Fruit fly (Drosophila melanogaster) whole organism, embryonic: ENCODE results near the gene Cpr11A.

Experiments
- Atf-2 ChIP-seq: fragments of 200-800 bp; sonication (Bioruptor generic); optimal IDR thresholded peaks from 2 replicates; lab custom pipeline; 2016; ENCODE audit warnings: missing biosample characterization, missing genetic modification characterization
- B-H1 ChIP-seq: fragments of 200-800 bp; sonication (Bioruptor generic); IDR thresholded peaks from 3 replicates; pipeline ENCODE4 v1.3.6; 2022; ENCODE audit warnings: missing biosample characterization, missing genetic modification characterization
- Bdp1 ChIP-seq: fragments of 200-800 bp; sonication (Bioruptor generic); optimal IDR thresholded peaks from 3 replicates; lab custom pipeline; 2016; ENCODE audit warnings: missing biosample characterization, missing genetic modification characterization
- Bgb ChIP-seq: fragments of 200-800 bp; sonication (Bioruptor generic); IDR thresholded peaks from 2 replicates; pipeline ENCODE4 v1.3.6; 2022; ENCODE audit warnings: missing biosample characterization, missing genetic modification characterization; ENCODE audit not compliant: partially characterized antibody
- Blimp-1 ChIP-seq: fragments of 200-800 bp; sonication (Bioruptor generic); optimal IDR thresholded peaks from 3 replicates; lab custom pipeline; 2018; ENCODE audit warnings: missing biosample characterization, missing genetic modification characterization, mild to moderate bottlenecking, moderate library complexity, missing genetic modification reagents
- CG10147 ChIP-seq: fragments of 200-800 bp; sonication (Bioruptor generic); optimal IDR thresholded peaks from 2 replicates; lab custom pipeline; 2019; ENCODE audit warnings: missing biosample characterization, mild to moderate bottlenecking, missing genetic modification characterization, moderate library complexity
- CG10209 ChIP-seq: fragments of 200-800 bp; sonication (Bioruptor generic); optimal IDR thresholded peaks from 3 replicates; lab custom pipeline; 2017; ENCODE audit warnings: missing biosample characterization, mild to moderate bottlenecking, missing genetic modification characterization, missing genetic modification reagents
- CG10321 ChIP-seq: fragments of 200-800 bp; sonication (Bioruptor generic); IDR thresholded peaks from 2 replicates; pipeline ENCODE4 v1.3.6; 2022; ENCODE audit warnings: missing biosample characterization, missing genetic modification characterization
- CG10462 ChIP-seq: fragments of 200-800 bp; sonication (Bioruptor generic); optimal IDR thresholded peaks from 2 replicates; lab custom pipeline; 2016; ENCODE audit warnings: missing biosample characterization, missing genetic modification characterization
- CG12155 ChIP-seq: fragments of 200-800 bp; sonication (Bioruptor generic); optimal IDR thresholded peaks from 3 replicates; lab custom pipeline; 2016; ENCODE audit warnings: missing biosample characterization, missing genetic modification characterization
- CG12299 ChIP-seq: fragments of 200-800 bp; sonication (Bioruptor generic); optimal IDR thresholded peaks from 2 replicates; lab custom pipeline; 2018; ENCODE audit warnings: missing biosample characterization, mild to moderate bottlenecking, missing genetic modification characterization
- CG1233 ChIP-seq: fragments of 200-800 bp; sonication (Bioruptor generic); optimal IDR thresholded peaks from 4 replicates; lab custom pipeline; 2018; ENCODE audit warnings: missing biosample characterization, mild to moderate bottlenecking, missing genetic modification characterization
- CG12391 ChIP-seq: fragments of 200-800 bp; sonication (Bioruptor generic); optimal IDR thresholded peaks from 3 replicates; lab custom pipeline; 2018; ENCODE audit warnings: missing biosample characterization, mild to moderate bottlenecking, missing genetic modification characterization, moderate library complexity
- CG13624 ChIP-seq: fragments of 200-800 bp; sonication (Bioruptor generic); optimal IDR thresholded peaks from 2 replicates; lab custom pipeline; 2016; ENCODE audit warnings: missing biosample characterization, missing genetic modification characterization
- CG17612 ChIP-seq: fragments of 200-800 bp; sonication (Bioruptor generic); IDR thresholded peaks from 2 replicates; pipeline ENCODE4 v1.3.6; 2022; ENCODE audit warnings: missing biosample characterization, missing genetic modification characterization
- CG18011 ChIP-seq: fragments of 200-800 bp; sonication (Bioruptor generic); optimal IDR thresholded peaks from 2 replicates; lab custom pipeline; 2017; ENCODE audit warnings: missing biosample characterization, missing genetic modification characterization, mild to moderate bottlenecking, moderate library complexity, missing genotype
- CG2120 ChIP-seq: fragments of 200-800 bp; sonication (Bioruptor generic); optimal IDR thresholded peaks from 3 replicates; lab custom pipeline; 2016; ENCODE audit warnings: missing biosample characterization, missing genetic modification characterization
- CG2712 ChIP-seq: fragments of 200-800 bp; optimal IDR thresholded peaks from 3 replicates; lab custom pipeline; 2019; ENCODE audit warnings: missing biosample characterization, mild to moderate bottlenecking, missing genetic modification characterization, moderate library complexity
- CG2875 ChIP-seq: fragments of 200-800 bp; sonication (Bioruptor generic); optimal IDR thresholded peaks from 2 replicates; lab custom pipeline; 2017; ENCODE audit warnings: missing biosample characterization, mild to moderate bottlenecking, missing genetic modification characterization, missing genetic modification reagents
- CG2889 ChIP-seq: fragments of 200-800 bp; sonication (Bioruptor generic); IDR thresholded peaks from 3 replicates; pipeline ENCODE4 v1.3.6; 2022; ENCODE audit warnings: missing biosample characterization, missing genetic modification characterization
- CG33213 ChIP-seq: fragments of 200-800 bp; sonication (Bioruptor generic); optimal IDR thresholded peaks from 3 replicates; lab custom pipeline; 2016; ENCODE audit warnings: missing biosample characterization, missing genetic modification characterization
- CG33557 ChIP-seq: fragments of 200-800 bp; sonication (Bioruptor generic); optimal IDR thresholded peaks from 2 replicates; lab custom pipeline; 2019; ENCODE audit warnings: missing biosample characterization, mild to moderate bottlenecking, missing genetic modification characterization, moderate library complexity
- CG3995 ChIP-seq: fragments of 200-800 bp; sonication (Bioruptor generic); optimal IDR thresholded peaks from 3 replicates; lab custom pipeline; 2016; ENCODE audit warnings: missing biosample characterization, missing genetic modification characterization
- CG42726 ChIP-seq: fragments of 200-800 bp; sonication (Bioruptor generic); IDR thresholded peaks from 2 replicates; pipeline ENCODE4 v1.3.6; 2022; ENCODE audit warnings: missing biosample characterization, missing genetic modification characterization; ENCODE audit not compliant: partially characterized antibody
- CG4360 ChIP-seq: fragments of 200-800 bp; sonication (Bioruptor generic); IDR thresholded peaks from 2 replicates; pipeline ENCODE4 v1.3.6; 2022; ENCODE audit warnings: missing biosample characterization, missing genetic modification characterization
- CG4854 ChIP-seq: fragments of 200-800 bp; sonication (Bioruptor generic); optimal IDR thresholded peaks from 2 replicates; lab custom pipeline; 2016; ENCODE audit warnings: missing biosample characterization, missing genetic modification characterization, inconsistent platforms
- CG6254 ChIP-seq: fragments of 200-800 bp; sonication (Bioruptor generic); optimal IDR thresholded peaks from 3 replicates; lab custom pipeline; 2017; ENCODE audit warnings: mild to moderate bottlenecking, missing biosample characterization, missing genetic modification reagents, missing genetic modification characterization
- CG6272 ChIP-seq: fragments of 200-800 bp; sonication (Bioruptor generic); IDR thresholded peaks from 2 replicates; pipeline ENCODE4 v1.3.6; 2022; ENCODE audit warnings: missing biosample characterization, missing genetic modification characterization
- CG7357 ChIP-seq: fragments of 200-800 bp; sonication (Bioruptor generic); IDR thresholded peaks from 3 replicates; pipeline ENCODE4 v1.3.6; 2022; ENCODE audit warnings: missing biosample characterization, missing genetic modification characterization
- CG8089 ChIP-seq: fragments of 200-800 bp; sonication (Bioruptor generic); optimal IDR thresholded peaks from 3 replicates; lab custom pipeline; 2016; ENCODE audit warnings: missing biosample characterization, missing genetic modification characterization
- CG8281 ChIP-seq: fragments of 200-800 bp; sonication (Bioruptor generic); optimal IDR thresholded peaks from 2 replicates; lab custom pipeline; 2018; ENCODE audit warnings: missing biosample characterization, mild to moderate bottlenecking, missing genetic modification characterization, moderate library complexity
- CG8944 ChIP-seq: fragments of 200-800 bp; sonication (Bioruptor generic); optimal IDR thresholded peaks from 3 replicates; lab custom pipeline; 2016; ENCODE audit warnings: missing biosample characterization, missing genetic modification characterization
- CG9817 ChIP-seq: fragments of 200-800 bp; sonication (Bioruptor generic); optimal IDR thresholded peaks from 2 replicates; lab custom pipeline; 2018; ENCODE audit warnings: missing biosample characterization, mild to moderate bottlenecking, missing genetic modification characterization, moderate library complexity
- CG9932 ChIP-seq: fragments of 200-800 bp; sonication (Bioruptor generic); IDR thresholded peaks from 2 replicates; pipeline ENCODE4 v1.3.6; 2022; ENCODE audit warnings: missing biosample characterization, missing genetic modification characterization
- CTCF ChIP-seq: fragments of 200-800 bp; sonication (Bioruptor generic); optimal IDR thresholded peaks from 2 replicates; lab custom pipeline; 2017; ENCODE audit warnings: missing biosample characterization, mild to moderate bottlenecking, missing genetic modification characterization, moderate library complexity
- Chrac-16 ChIP-seq: fragments of 200-800 bp; sonication (Bioruptor generic); optimal IDR thresholded peaks from 3 replicates; lab custom pipeline; 2016; ENCODE audit warnings: missing biosample characterization, missing genetic modification characterization
- CkIIα-i1 ChIP-seq: fragments of 200-800 bp; sonication (Bioruptor generic); IDR thresholded peaks from 2 replicates; pipeline ENCODE4 v1.3.6; 2022; ENCODE audit warnings: missing biosample characterization, missing genetic modification characterization
- CoRest ChIP-seq: fragments of 200-800 bp; sonication (Bioruptor generic); optimal IDR thresholded peaks from 3 replicates; lab custom pipeline; 2018; ENCODE audit warnings: missing biosample characterization, mild to moderate bottlenecking, missing genetic modification characterization, moderate library complexity
- Dll ChIP-seq: fragments of 200-800 bp; sonication (Bioruptor generic); IDR thresholded peaks from 4 replicates; pipeline ENCODE4 v1.3.6; 2022; ENCODE audit warnings: missing biosample characterization, missing genetic modification characterization; ENCODE audit not compliant: partially characterized antibody
- E2f1 ChIP-seq: fragments of 200-800 bp; sonication (Bioruptor generic); IDR thresholded peaks from 2 replicates; pipeline ENCODE4 v1.3.6; 2022; ENCODE audit warnings: missing biosample characterization, missing genetic modification characterization
- Hsf ChIP-seq: fragments of 200-800 bp; sonication (Bioruptor generic); optimal IDR thresholded peaks from 3 replicates; lab custom pipeline; 2016; ENCODE audit warnings: missing biosample characterization, missing genetic modification characterization
- Ravus ChIP-seq: fragments of 200-800 bp; sonication (Bioruptor generic); IDR thresholded peaks from 2 replicates; pipeline ENCODE4 v1.3.6; 2022; ENCODE audit warnings: missing biosample characterization, missing genetic modification characterization
- Rfx ChIP-seq: fragments of 200-800 bp; sonication (Bioruptor generic); IDR thresholded peaks from 2 replicates; pipeline ENCODE4 v1.3.6; 2022; ENCODE audit warnings: missing biosample characterization, missing genetic modification characterization
- Scr ChIP-seq: fragments of 200-800 bp; sonication (Bioruptor generic); IDR thresholded peaks from 2 replicates; pipeline ENCODE4 v1.3.6; 2022; ENCODE audit warnings: missing biosample characterization, missing genetic modification characterization; ENCODE audit not compliant: partially characterized antibody
- al ChIP-seq: fragments of 200-800 bp; sonication (Bioruptor generic); IDR thresholded peaks from 2 replicates; pipeline ENCODE4 v1.3.6; 2022; ENCODE audit warnings: missing biosample characterization, missing genetic modification characterization
- grn ChIP-seq: fragments of 200-800 bp; sonication (Bioruptor generic); optimal IDR thresholded peaks from 3 replicates; lab custom pipeline; 2017; ENCODE audit warnings: missing biosample characterization, missing genetic modification characterization
- jigr1 ChIP-seq: fragments of 200-800 bp; sonication (Bioruptor generic); IDR thresholded peaks from 3 replicates; pipeline ENCODE4 v1.3.6; 2022; ENCODE audit warnings: missing biosample characterization, missing genetic modification characterization
- odd ChIP-seq: fragments of 200-800 bp; sonication (Bioruptor generic); optimal IDR thresholded peaks from 2 replicates; lab custom pipeline; 2017; ENCODE audit warnings: missing biosample characterization, mild to moderate bottlenecking, missing genetic modification characterization
- pfk ChIP-seq: fragments of 200-800 bp; sonication (Bioruptor generic); optimal IDR thresholded peaks from 2 replicates; lab custom pipeline; 2018; ENCODE audit warnings: missing biosample characterization, mild to moderate bottlenecking, missing genetic modification characterization, moderate library complexity
- pnt ChIP-seq: fragments of 200-800 bp; sonication (Bioruptor generic); optimal IDR thresholded peaks from 3 replicates; lab custom pipeline; 2016; ENCODE audit warnings: missing biosample characterization, missing genetic modification characterization
- sqz ChIP-seq: fragments of 200-800 bp; sonication (Bioruptor generic); optimal IDR thresholded peaks from 3 replicates; lab custom pipeline; 2018; ENCODE audit warnings: missing biosample characterization, mild to moderate bottlenecking, missing genetic modification characterization
- stc ChIP-seq: fragments of 200-800 bp; sonication (Bioruptor generic); IDR thresholded peaks from 2 replicates; pipeline ENCODE4 v1.3.6; 2022; ENCODE audit warnings: missing biosample characterization, missing genetic modification characterization

Gene Cpr11A

DNA sequence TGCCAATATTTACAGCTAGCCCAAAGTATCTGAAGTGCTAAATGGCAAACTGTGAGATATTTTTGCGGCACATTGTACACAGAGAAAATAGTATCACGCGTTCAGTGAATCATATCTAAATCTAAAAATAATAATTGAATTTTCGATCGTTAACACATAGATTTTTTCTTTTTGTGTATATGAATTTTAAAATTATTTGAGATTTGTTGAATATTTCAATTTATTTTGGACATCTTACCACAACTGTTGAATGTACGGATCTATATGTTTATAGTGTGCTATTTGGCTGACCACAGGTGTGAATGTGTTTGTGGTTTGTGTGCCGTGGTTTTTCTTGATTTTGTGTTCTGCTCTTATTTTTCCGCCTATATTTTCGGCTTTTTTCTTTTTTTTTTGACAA lies 17.0 kb upstream of the Cpr11A start (continued):
- TF ChIP-seq CG2889 (0 out of 3 replicates have a peak, but pooled peaks have one; percentile 33), CG10321 (GFP tag; lab: Robert Waterston, UW) (no peak), Ravus (GFP tag; lab: Robert Waterston, UW) (0 out of 2 replicates have a peak, but pooled peaks have one; percentile 4), CG2875 (GFP tag; lab: Kevin White, UChicago) (no peak), Hsf (GFP tag; lab: Kevin White, UChicago) (peak; percentile 56), CG7357 (GFP tag; lab: Robert Waterston, UW) (peak; percentile 60; the same call in 2 of the 3 replicates), CG12299 (tag; lab: Kevin White, UChicago) (no peak), CoRest (tag; lab: Kevin White, UChicago) (peak; percentile 69), Rfx (GFP tag; lab: Robert Waterston, UW) (peak; percentile 74), B-H1 (GFP tag; lab: Robert Waterston, UW) (no peak), CG4360 (no peak), odd (GFP tag; lab: Kevin White, UChicago) (peak; percentile 31), sqz (GFP tag; lab: Kevin White, UChicago) (no peak), pnt (GFP tag; lab: Kevin White, UChicago) (no peak), CG8089 (no peak), stc (GFP tag; lab: Robert Waterston, UW) (peak; percentile 46; the same call in 1 of the 2 replicates), E2f1 (0 out of 2 replicates have a peak, but pooled peaks have one; percentile 8), CG10209 (GFP tag; lab: Kevin White, UChicago) (peak; percentile 67), CG8281 (tag; lab: Kevin White, UChicago) (no peak), CG33213 (GFP tag; lab: Kevin White, UChicago) (peak; percentile 27), Bgb (GFP tag; lab: Robert Waterston, UW) (no peak), Dll (GFP tag; lab: Robert Waterston, UW) (no peak), CG9817 (tag; lab: Kevin White, UChicago) (peak; percentile 60), CG1233 (GFP tag; lab: Kevin White, UChicago) (no peak), al (GFP tag; lab: Robert Waterston, UW) (peak; percentile 60), CG6254 (GFP tag; lab: Kevin White, UChicago) (no peak), CTCF (GFP tag; lab: Kevin White, UChicago) (no peak), Chrac-16 (GFP tag; lab: Kevin White, UChicago) (peak; percentile 27), grn (GFP tag; lab: Kevin White, UChicago) (no peak), CG2712 (tag; lab: Kevin White, UChicago) (peak; percentile 48), CG10147 (GFP tag; lab: Kevin White, UChicago) (peak; percentile 40), CG9932 (GFP tag; lab: Robert Waterston, UW) (peak; percentile 75), CG17612 (no peak), CkIIα-i1 (GFP tag; lab: Robert Waterston, UW) (no peak), CG8944 (GFP tag; lab: Kevin White, UChicago) (no peak), CG6272 (GFP tag; lab: Robert Waterston, UW) (no peak), CG13624 (GFP tag; lab: Kevin White, UChicago) (no peak), Blimp-1 (GFP tag; lab: Kevin White, UChicago) (peak; percentile 46), CG12391 (tag; lab: Kevin White, UChicago) (peak; percentile 68), Scr (GFP tag; lab: Robert Waterston, UW) (no peak), CG18011 (GFP tag; lab: Kevin White, UChicago) (no peak), Bdp1 (no peak), Atf-2 (GFP tag; lab: Kevin White, UChicago) (peak; percentile 42), CG4854 (GFP tag; lab: Kevin White, UChicago) (peak; percentile 6), CG33557 (GFP tag; lab: Kevin White, UChicago) (no peak), CG3995 (peak; percentile 31), pfk (no peak), CG12155 (GFP tag; lab: Kevin White, UChicago) (peak; percentile 67), CG42726 (GFP tag; lab: Robert Waterston, UW) (no peak), jigr1 (GFP tag; lab: Robert Waterston, UW) (no peak), CG2120 (peak; percentile 86), CG10462 (GFP tag; lab: Kevin White, UChicago) (no peak)
